Worm (Caenorhabditis elegans) whole organism, midembryonic: ENCODE measurements around the gene C35B1.2.

Source experiments
- klf-2 ChIP-seq: fragments of 200-800 bp; sonication (Bioruptor generic); conservative IDR thresholded peaks from 2 replicates; pipeline ENCODE4 v1.3.6; 2022; ENCODE audit warnings: missing genetic modification reagents, missing genetic modification characterization, missing compliant biosample characterization
- ztf-23 ChIP-seq: fragments of 200-800 bp; sonication (Bioruptor generic); IDR thresholded peaks from 2 replicates; pipeline ENCODE4 v1.3.6; 2022; ENCODE audit warnings: missing genetic modification reagents, missing genetic modification characterization, missing compliant biosample characterization

DNA sequence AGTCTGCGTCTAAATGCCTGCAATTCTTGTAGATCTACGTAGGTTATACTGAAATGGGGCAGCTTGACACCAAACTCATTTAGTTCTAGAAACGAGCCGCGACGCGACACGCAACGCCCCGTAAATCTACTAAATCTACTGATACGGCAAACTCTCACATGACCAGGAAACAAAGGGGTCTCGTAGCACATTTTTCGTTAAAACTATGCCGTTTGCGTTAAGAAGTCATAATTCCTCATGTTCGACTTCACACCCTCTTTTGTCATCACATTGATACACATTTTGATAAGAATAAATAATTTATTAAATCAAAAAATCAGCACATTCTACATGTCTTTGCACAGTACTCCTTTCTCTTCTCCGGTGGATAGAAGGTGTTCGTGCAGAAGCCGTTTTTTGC is 35.0 kb downstream of the C35B1.2 start:
- no peak for TF ChIP-seq ztf-23 (GFP tag; lab: Robert Waterston, UW)
- no peak for TF ChIP-seq klf-2 (GFP tag; lab: Robert Waterston, UW)
